Fruit fly (Drosophila melanogaster) whole organism, embryonic: ENCODE data around the gene CG9360.

Source experiments
- Abd-B ChIP-seq: fragments of 200-800 bp; sonication (Bioruptor generic); optimal IDR thresholded peaks from 2 replicates; lab custom pipeline; 2018; ENCODE audit warnings: missing biosample characterization, mild to moderate bottlenecking, missing genetic modification characterization, moderate library complexity
- Awh ChIP-seq: fragments of 200-800 bp; sonication (Bioruptor generic); IDR thresholded peaks from 2 replicates; pipeline ENCODE4, ENCODE4 v1.3.6; 2022; ENCODE audit warnings: missing biosample characterization, missing genetic modification characterization
- Blimp-1 ChIP-seq: fragments of 200-800 bp; sonication (Bioruptor generic); optimal IDR thresholded peaks from 3 replicates; lab custom pipeline; 2018; ENCODE audit warnings: missing biosample characterization, missing genetic modification characterization, mild to moderate bottlenecking, moderate library complexity, missing genetic modification reagents
- CG1024 ChIP-seq: fragments of 200-800 bp; sonication (Bioruptor generic); IDR thresholded peaks from 2 replicates; pipeline ENCODE4 v1.3.6; 2022; ENCODE audit warnings: missing biosample characterization, missing genetic modification characterization
- CG10431 ChIP-seq: fragments of 200-800 bp; sonication (Bioruptor generic); optimal IDR thresholded peaks from 3 replicates; lab custom pipeline; 2018; ENCODE audit warnings: missing biosample characterization, mild to moderate bottlenecking, missing genetic modification characterization
- CG12155 ChIP-seq: fragments of 200-800 bp; sonication (Bioruptor generic); optimal IDR thresholded peaks from 3 replicates; lab custom pipeline; 2016; ENCODE audit warnings: missing biosample characterization, missing genetic modification characterization
- CG12744 ChIP-seq: fragments of 200-800 bp; sonication (Bioruptor generic); optimal IDR thresholded peaks from 2 replicates; lab custom pipeline; 2016; ENCODE audit warnings: missing biosample characterization, missing genetic modification characterization
- CG13296 ChIP-seq: fragments of 200-800 bp; sonication (Bioruptor generic); optimal IDR thresholded peaks from 3 replicates; lab custom pipeline; 2018; ENCODE audit warnings: missing biosample characterization, mild to moderate bottlenecking, missing genetic modification characterization
- CG14014 ChIP-seq: fragments of 200-800 bp; sonication (Bioruptor generic); IDR thresholded peaks from 2 replicates; pipeline ENCODE4 v1.3.6; 2022; ENCODE audit warnings: missing biosample characterization, missing genetic modification characterization
- CG15073 ChIP-seq: fragments of 200-800 bp; sonication (Bioruptor generic); optimal IDR thresholded peaks from 2 replicates; lab custom pipeline; 2016; ENCODE audit warnings: missing biosample characterization, missing genetic modification characterization
- CG1529 ChIP-seq: fragments of 200-800 bp; sonication (Bioruptor generic); optimal IDR thresholded peaks from 3 replicates; lab custom pipeline; 2018; ENCODE audit warnings: missing biosample characterization, missing genetic modification characterization
- CG18011 ChIP-seq: fragments of 200-800 bp; sonication (Bioruptor generic); optimal IDR thresholded peaks from 2 replicates; lab custom pipeline; 2017; ENCODE audit warnings: missing biosample characterization, missing genetic modification characterization, mild to moderate bottlenecking, moderate library complexity, missing genotype
- CG18599 ChIP-seq: fragments of 200-800 bp; sonication (Bioruptor generic); optimal IDR thresholded peaks from 3 replicates; lab custom pipeline; 2017; ENCODE audit warnings: missing biosample characterization, missing genetic modification characterization, mild to moderate bottlenecking, moderate library complexity, missing genetic modification reagents
- CG3281 ChIP-seq: fragments of 200-800 bp; sonication (Bioruptor generic); optimal IDR thresholded peaks from 3 replicates; lab custom pipeline; 2017; ENCODE audit warnings: missing biosample characterization, mild to moderate bottlenecking, missing genetic modification characterization
- CG33557 ChIP-seq: fragments of 200-800 bp; sonication (Bioruptor generic); optimal IDR thresholded peaks from 2 replicates; lab custom pipeline; 2019; ENCODE audit warnings: missing biosample characterization, mild to moderate bottlenecking, missing genetic modification characterization, moderate library complexity
- CG42726 ChIP-seq: fragments of 200-800 bp; sonication (Bioruptor generic); IDR thresholded peaks from 2 replicates; pipeline ENCODE4 v1.3.6; 2022; ENCODE audit warnings: missing biosample characterization, missing genetic modification characterization; ENCODE audit not compliant: partially characterized antibody
- CG4282 ChIP-seq: fragments of 200-800 bp; sonication (Bioruptor generic); optimal IDR thresholded peaks from 2 replicates; lab custom pipeline; 2016; ENCODE audit warnings: missing biosample characterization, missing genetic modification characterization
- CG4424 ChIP-seq: fragments of 200-800 bp; sonication (Bioruptor generic); optimal IDR thresholded peaks from 3 replicates; lab custom pipeline; 2016; ENCODE audit warnings: missing biosample characterization, missing genetic modification characterization
- CG4854 ChIP-seq: fragments of 200-800 bp; sonication (Bioruptor generic); optimal IDR thresholded peaks from 2 replicates; lab custom pipeline; 2016; ENCODE audit warnings: missing biosample characterization, missing genetic modification characterization, inconsistent platforms
- CG5953 ChIP-seq: fragments of 200-800 bp; sonication (Bioruptor generic); IDR thresholded peaks from 2 replicates; pipeline ENCODE4 v1.3.6; 2022; ENCODE audit warnings: missing biosample characterization, missing genetic modification characterization
- CG6683 ChIP-seq: fragments of 200-800 bp; sonication (Bioruptor generic); optimal IDR thresholded peaks from 2 replicates; lab custom pipeline; 2017; ENCODE audit warnings: missing biosample characterization, mild to moderate bottlenecking, missing genetic modification characterization, missing genetic modification reagents
- CG6689 ChIP-seq: fragments of 200-800 bp; sonication (Bioruptor generic); IDR thresholded peaks from 2 replicates; pipeline ENCODE4 v1.3.6; 2022; ENCODE audit warnings: missing biosample characterization, missing genetic modification characterization
- CG6765 ChIP-seq: fragments of 200-800 bp; sonication (Bioruptor generic); optimal IDR thresholded peaks from 3 replicates; lab custom pipeline; 2017; ENCODE audit warnings: missing biosample characterization, mild to moderate bottlenecking, missing genetic modification characterization
- CG7271 ChIP-seq: fragments of 200-800 bp; sonication (Bioruptor generic); optimal IDR thresholded peaks from 2 replicates; lab custom pipeline; 2018; ENCODE audit warnings: missing biosample characterization, mild to moderate bottlenecking, missing genetic modification characterization, moderate library complexity
- CG7786 ChIP-seq: fragments of 200-800 bp; sonication (Bioruptor generic); optimal IDR thresholded peaks from 2 replicates; lab custom pipeline; 2016; ENCODE audit warnings: missing biosample characterization, missing genetic modification characterization
- CG7928 ChIP-seq: fragments of 200-800 bp; sonication (Bioruptor generic); optimal IDR thresholded peaks from 2 replicates; lab custom pipeline; 2017; ENCODE audit warnings: missing biosample characterization, mild to moderate bottlenecking, missing genetic modification characterization
- CG7987 ChIP-seq: fragments of 200-800 bp; sonication (Bioruptor generic); optimal IDR thresholded peaks from 2 replicates; lab custom pipeline; 2018; ENCODE audit warnings: missing biosample characterization, mild to moderate bottlenecking, missing genetic modification characterization, moderate library complexity
- Dfd ChIP-seq, 2 experiments: fragments of >200 bp; optimal IDR thresholded peaks; 2 replicates each; lab custom pipeline; 2017; ENCODE audit warnings: missing biosample characterization in 2 of 2, missing genetic modification characterization in 2 of 2
- E2f1 ChIP-seq: fragments of 200-800 bp; sonication (Bioruptor generic); IDR thresholded peaks from 2 replicates; pipeline ENCODE4 v1.3.6; 2022; ENCODE audit warnings: missing biosample characterization, missing genetic modification characterization
- HmgZ ChIP-seq: fragments of 200-800 bp; sonication (Bioruptor generic); optimal IDR thresholded peaks from 2 replicates; lab custom pipeline; 2018; ENCODE audit warnings: missing biosample characterization, mild to moderate bottlenecking, missing genetic modification characterization
- Nf-YA ChIP-seq: fragments of 200-800 bp; sonication (Bioruptor generic); IDR thresholded peaks from 2 replicates; pipeline ENCODE4 v1.3.6; 2022; ENCODE audit warnings: missing biosample characterization, missing genetic modification characterization
- Optix ChIP-seq: fragments of 200-800 bp; sonication (Bioruptor generic); IDR thresholded peaks from 3 replicates; pipeline ENCODE4 v1.3.6; 2022; ENCODE audit warnings: missing biosample characterization, missing genetic modification characterization
- Scr ChIP-seq: fragments of 200-800 bp; sonication (Bioruptor generic); IDR thresholded peaks from 2 replicates; pipeline ENCODE4 v1.3.6; 2022; ENCODE audit warnings: missing biosample characterization, missing genetic modification characterization; ENCODE audit not compliant: partially characterized antibody
- Sox100B ChIP-seq: fragments of 200-800 bp; sonication (Bioruptor generic); optimal IDR thresholded peaks from 3 replicates; lab custom pipeline; 2018; ENCODE audit warnings: missing biosample characterization, mild to moderate bottlenecking, missing genetic modification characterization
- Sry-δ ChIP-seq: fragments of 200-800 bp; sonication (Bioruptor generic); optimal IDR thresholded peaks from 2 replicates; lab custom pipeline; 2016; ENCODE audit warnings: missing biosample characterization, missing genetic modification characterization
- Trl ChIP-seq, 3 experiments: fragments of >200 bp in 2 of 3; fragments of 200-800 bp in 1 of 3; sonication (Bioruptor generic) in 1 of 3; optimal IDR thresholded peaks; 2 replicates in 1 of 3; 3 replicates in 2 of 3; lab custom pipeline; 2016 to 2017; ENCODE audit warnings: missing biosample characterization in 1 of 3, missing genetic modification characterization in 1 of 3
- Vsx1 ChIP-seq: fragments of 200-800 bp; sonication (Bioruptor generic); optimal IDR thresholded peaks from 2 replicates; lab custom pipeline; 2017; ENCODE audit warnings: missing biosample characterization, mild to moderate bottlenecking, missing genetic modification characterization, missing genetic modification reagents
- ara ChIP-seq: fragments of 200-800 bp; sonication (Bioruptor generic); IDR thresholded peaks from 2 replicates; pipeline ENCODE4 v1.3.6; 2022; ENCODE audit warnings: missing biosample characterization, missing genetic modification characterization
- br ChIP-seq: fragments of >200 bp; optimal IDR thresholded peaks from 2 replicates; lab custom pipeline; 2017
- chm ChIP-seq: fragments of 200-800 bp; sonication (Bioruptor generic); IDR thresholded peaks from 2 replicates; pipeline ENCODE4 v1.3.6; 2022; ENCODE audit warnings: missing biosample characterization, missing genetic modification characterization
- cwo ChIP-seq: fragments of 200-800 bp; sonication (Bioruptor generic); optimal IDR thresholded peaks from 3 replicates; lab custom pipeline; 2017; ENCODE audit warnings: missing biosample characterization, missing genetic modification characterization, mild to moderate bottlenecking, moderate library complexity, missing genetic modification reagents
- fru ChIP-seq: fragments of >200 bp; optimal IDR thresholded peaks from 2 replicates; lab custom pipeline; 2017
- ftz-f1 ChIP-seq: fragments of 200-800 bp; sonication (Bioruptor generic); optimal IDR thresholded peaks from 2 replicates; lab custom pipeline; 2016; ENCODE audit warnings: missing biosample characterization, missing genetic modification characterization
- lilli ChIP-seq: fragments of 200-800 bp; sonication (Bioruptor generic); optimal IDR thresholded peaks from 3 replicates; lab custom pipeline; 2016; ENCODE audit warnings: missing biosample characterization, missing genetic modification characterization
- mirr ChIP-seq: fragments of 200-800 bp; sonication (Bioruptor generic); optimal IDR thresholded peaks from 3 replicates; lab custom pipeline; 2018; ENCODE audit warnings: missing biosample characterization, mild to moderate bottlenecking, missing genetic modification characterization
- run ChIP-seq: fragments of 200-800 bp; sonication (Bioruptor generic); optimal IDR thresholded peaks from 3 replicates; lab custom pipeline; 2018; ENCODE audit warnings: missing biosample characterization, mild to moderate bottlenecking, missing genetic modification characterization
- sc ChIP-seq, 3 experiments: fragments of >200 bp in 2 of 3; fragments of 200-800 bp in 1 of 3; sonication (Bioruptor generic) in 1 of 3; optimal IDR thresholded peaks; 2 replicates in 2 of 3; 3 replicates in 1 of 3; lab custom pipeline; 2017; ENCODE audit warnings: mild to moderate bottlenecking in 1 of 3, missing biosample characterization in 1 of 3, missing genetic modification characterization in 1 of 3, missing genetic modification reagents in 1 of 3
- tin ChIP-seq: fragments of 200-800 bp; sonication (Bioruptor generic); optimal IDR thresholded peaks from 3 replicates; lab custom pipeline; 2016; ENCODE audit warnings: missing biosample characterization, missing genetic modification characterization
- yki ChIP-seq: fragments of >200 bp; optimal IDR thresholded peaks from 3 replicates; lab custom pipeline; 2018
- zen2 ChIP-seq: fragments of 200-800 bp; sonication (Bioruptor generic); IDR thresholded peaks from 3 replicates; pipeline ENCODE4 v1.3.6; 2022; ENCODE audit warnings: missing biosample characterization, missing genetic modification characterization; ENCODE audit not compliant: partially characterized antibody

The CG9360 gene

dm6 chrX:11713808-11714528, 50.4 kb downstream of the CG9360 start (continued):
- TF ChIP-seq fru (lab: Kevin White, UChicago) = no peak
- TF ChIP-seq tin = no peak
- TF ChIP-seq CG6683 = no peak
- no peak for TF ChIP-seq CG3281 (GFP tag; lab: Kevin White, UChicago)
- TF ChIP-seq CG33557 = no peak
- peak; percentile 81 for TF ChIP-seq CG12155 (GFP tag; lab: Kevin White, UChicago)
- no peak for TF ChIP-seq CG6689 (GFP tag; lab: Robert Waterston, UW)
- TF ChIP-seq Trl (optimal IDR thresholded peaks at IDR 0.05; lab: Kevin White, UChicago) = peak; percentile 82 to 94
- TF ChIP-seq Trl (GFP tag; optimal IDR thresholded peaks at IDR 0.05; lab: Kevin White, UChicago) = no peak
- TF ChIP-seq Abd-B = no peak
- TF ChIP-seq run = no peak
- no peak for TF ChIP-seq lilli (GFP tag; lab: Kevin White, UChicago)
- no peak for TF ChIP-seq Vsx1 (GFP tag; lab: Kevin White, UChicago)
- no peak for TF ChIP-seq Sry-δ (GFP tag; lab: Kevin White, UChicago)
- TF ChIP-seq Sox100B (GFP tag; lab: Kevin White, UChicago) = no peak
- peak; percentile 62 for TF ChIP-seq CG18599
- TF ChIP-seq chm = peak; percentile 13; the same call in 1 of the 2 replicates
- TF ChIP-seq ara (GFP tag; lab: Robert Waterston, UW) = no peak
- TF ChIP-seq CG13296 (GFP tag; lab: Kevin White, UChicago) = peak; percentile 0
- no peak for TF ChIP-seq CG7271 (tag; lab: Kevin White, UChicago)
- TF ChIP-seq CG18011 (GFP tag; lab: Kevin White, UChicago) = no peak
- peak; percentile 9; the same call in 1 of the 2 replicates for TF ChIP-seq Scr (GFP tag; lab: Robert Waterston, UW)
- no peak for TF ChIP-seq ftz-f1 (GFP tag; lab: Kevin White, UChicago)
- no peak for TF ChIP-seq Blimp-1 (GFP tag; lab: Kevin White, UChicago)
- TF ChIP-seq zen2 (GFP tag; lab: Robert Waterston, UW) = no peak
- TF ChIP-seq cwo (GFP tag; lab: Kevin White, UChicago) = no peak
- no peak for TF ChIP-seq CG1529
- TF ChIP-seq yki (lab: Kevin White, UChicago) = peak; percentile 68
- no peak for TF ChIP-seq CG1024
- TF ChIP-seq E2f1 = no peak
- TF ChIP-seq mirr (GFP tag; lab: Kevin White, UChicago) = peak; percentile 66
- no peak for TF ChIP-seq CG4854 (GFP tag; lab: Kevin White, UChicago)
- no peak for TF ChIP-seq CG4282 (GFP tag; lab: Kevin White, UChicago)
- no peak for TF ChIP-seq HmgZ
- TF ChIP-seq CG6765 = no peak
- TF ChIP-seq br (lab: Kevin White, UChicago) = no peak
- TF ChIP-seq CG7928 = no peak
- no peak for TF ChIP-seq Optix
- no peak for TF ChIP-seq CG7786 (GFP tag; lab: Kevin White, UChicago)
- TF ChIP-seq CG14014 = no peak
- TF ChIP-seq CG10431 = no peak
- no peak for TF ChIP-seq Nf-YA (GFP tag; lab: Robert Waterston, UW)
- no peak for TF ChIP-seq CG5953 (GFP tag; lab: Robert Waterston, UW)
- TF ChIP-seq CG7987 (GFP tag; lab: Kevin White, UChicago) = no peak
- peak; percentile 3 for TF ChIP-seq CG15073 (GFP tag; lab: Kevin White, UChicago)
- no peak for TF ChIP-seq sc (optimal IDR thresholded peaks at IDR 0.05; lab: Kevin White, UChicago)
- TF ChIP-seq sc (GFP tag; optimal IDR thresholded peaks at IDR 0.05; lab: Kevin White, UChicago) = no peak
- no peak for TF ChIP-seq CG4424 (GFP tag; lab: Kevin White, UChicago)
- no peak for TF ChIP-seq Awh
- no peak for TF ChIP-seq CG42726
- TF ChIP-seq Dfd (GFP tag; optimal IDR thresholded peaks at IDR 0.05; lab: Kevin White, UChicago) = no peak
- TF ChIP-seq CG12744 (GFP tag; lab: Kevin White, UChicago) = no peak
